Worm (Caenorhabditis elegans): Measurements from ENCODE around the gene prdx-2.

- TF ChIP-seq B0310.2 (tag; optimal IDR thresholded peaks at IDR 0.05) (no peak), ama-1 (optimal IDR thresholded peaks at IDR 0.05) (no peak)
These were observed 48.1 kb downstream of the prdx-2 start for ce11 chrII:5426054-5426453.

Measured in whole organism, early embryonic.